Comparison of ENCODE assay signal across 2 fruit fly cellular contexts in the genomic region with DNA sequence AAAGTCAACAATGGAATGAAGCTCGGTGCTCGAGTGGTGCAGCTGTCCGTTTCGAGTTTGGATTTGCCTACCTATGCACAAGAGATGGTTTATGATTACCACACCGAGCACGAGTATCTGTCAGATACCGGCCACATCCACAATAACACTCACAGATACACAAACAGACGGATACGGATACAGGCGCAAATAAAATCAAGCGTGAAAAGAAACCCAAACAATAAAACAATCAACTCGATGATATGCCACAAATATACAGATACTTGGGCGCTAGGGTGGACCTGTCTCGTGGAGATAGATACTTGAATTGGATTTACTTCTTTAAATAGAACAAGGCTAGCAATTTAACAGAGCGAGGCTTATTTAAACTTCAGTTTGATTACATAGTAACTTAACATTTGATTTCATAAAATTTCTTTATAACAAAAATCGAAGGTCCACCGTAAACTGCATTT.
TF ChIP-seq lines count a peak whose summit lies in the region.

No protein-coding gene starts in this region.

TF ChIP-seq in whole organism, embryonic, 481 proteins besides CTCF, POLR2A, EP300 and RAD21 (continued from another document and continues in another):
- TF ChIP-seq Nf-YA (GFP tag; IDR thresholded peaks at IDR 0.05; lab: Robert Waterston, UW), result 0 out of 2 replicates have a peak, but pooled peaks have one; percentile 12
- TF ChIP-seq CG2875 (GFP tag; optimal IDR thresholded peaks at IDR 0.05; lab: Kevin White, UChicago), result no peak
- peak; percentile 27 for TF ChIP-seq lilli (GFP tag; optimal IDR thresholded peaks at IDR 0.05; lab: Kevin White, UChicago)
- TF ChIP-seq chm (GFP tag; IDR thresholded peaks at IDR 0.05; lab: Robert Waterston, UW), result no peak; the same call in 1 of the 2 replicates
- TF ChIP-seq Sox100B (GFP tag; optimal IDR thresholded peaks at IDR 0.05; lab: Kevin White, UChicago), result peak; percentile 46
- peak; percentile 3 for TF ChIP-seq CG9727 (GFP tag; optimal IDR thresholded peaks at IDR 0.05; lab: Kevin White, UChicago)
- no peak for TF ChIP-seq Neu2 (GFP tag; optimal IDR thresholded peaks at IDR 0.05; lab: Kevin White, UChicago; ENCODE audit: borderline replicate concordance)
- TF ChIP-seq abd-A (tag; optimal IDR thresholded peaks at IDR 0.05; lab: Kevin White, UChicago), result no peak
- no peak for TF ChIP-seq CG42726 (GFP tag; IDR thresholded peaks at IDR 0.05; lab: Robert Waterston, UW; ENCODE audit: partially characterized antibody)
- TF ChIP-seq E2f2 (GFP tag; IDR thresholded peaks at IDR 0.05; lab: Robert Waterston, UW), result peak; percentile 38; the same call in 1 of the 2 replicates
- no peak for TF ChIP-seq Mes4 (GFP tag; optimal IDR thresholded peaks at IDR 0.05; lab: Kevin White, UChicago)
- peak; percentile 45; the same call in 1 of the 3 replicates for TF ChIP-seq otp (GFP tag; IDR thresholded peaks at IDR 0.05; lab: Robert Waterston, UW)
- TF ChIP-seq bcd (GFP tag; optimal IDR thresholded peaks at IDR 0.05; lab: Kevin White, UChicago), result no peak
- TF ChIP-seq row (GFP tag; IDR thresholded peaks at IDR 0.05; lab: Robert Waterston, UW), result peak; percentile 46; the same call in 1 of the 3 replicates
- TF ChIP-seq Gug (GFP tag; IDR thresholded peaks at IDR 0.05; lab: Robert Waterston, UW), result no peak
- TF ChIP-seq Spps (tag; optimal IDR thresholded peaks at IDR 0.05; lab: Kevin White, UChicago), result peak; percentile 26
- no peak for TF ChIP-seq sens-2 (GFP tag; IDR thresholded peaks at IDR 0.05; lab: Robert Waterston, UW)
- TF ChIP-seq mirr (GFP tag; optimal IDR thresholded peaks at IDR 0.05; lab: Kevin White, UChicago), result peak; percentile 52
- no peak for TF ChIP-seq CG1647 (GFP tag; optimal IDR thresholded peaks at IDR 0.05; lab: Kevin White, UChicago)
- peak; percentile 65 for TF ChIP-seq Xrp1 (GFP tag; IDR thresholded peaks at IDR 0.05; lab: Robert Waterston, UW)
- TF ChIP-seq D19A (tag; optimal IDR thresholded peaks at IDR 0.05; lab: Kevin White, UChicago), result peak; percentile 56
- peak; percentile 46; the same call in 1 of the 3 replicates for TF ChIP-seq CG17361 (GFP tag; IDR thresholded peaks at IDR 0.05; lab: Robert Waterston, UW)
- TF ChIP-seq ham (GFP tag; IDR thresholded peaks at IDR 0.05; lab: Robert Waterston, UW), result no peak
- peak; percentile 9 for TF ChIP-seq CG10654 (GFP tag; optimal IDR thresholded peaks at IDR 0.05; lab: Kevin White, UChicago)
- no peak for TF ChIP-seq pnt (GFP tag; optimal IDR thresholded peaks at IDR 0.05; lab: Kevin White, UChicago)
- TF ChIP-seq B-H1 (GFP tag; IDR thresholded peaks at IDR 0.05; lab: Robert Waterston, UW), result peak; percentile 42; the same call in 2 of the 3 replicates
- peak; percentile 10 for TF ChIP-seq CG4820 (GFP tag; optimal IDR thresholded peaks at IDR 0.05; lab: Kevin White, UChicago)
- peak; percentile 29 to 41 for TF ChIP-seq chif (GFP tag; optimal IDR thresholded peaks at IDR 0.05; lab: Kevin White, UChicago)
- TF ChIP-seq cwo (GFP tag; optimal IDR thresholded peaks at IDR 0.05; lab: Kevin White, UChicago), result peak; percentile 46
- no peak for TF ChIP-seq CG10431 (GFP tag; optimal IDR thresholded peaks at IDR 0.05; lab: Kevin White, UChicago)
- no peak for TF ChIP-seq CG2889 (GFP tag; IDR thresholded peaks at IDR 0.05; lab: Robert Waterston, UW)
- peak; percentile 30 for TF ChIP-seq CG10979 (tag; optimal IDR thresholded peaks at IDR 0.05; lab: Kevin White, UChicago)
- TF ChIP-seq CG2116 (GFP tag; optimal IDR thresholded peaks at IDR 0.05; lab: Kevin White, UChicago), result no peak
- no peak for TF ChIP-seq Sry-δ (GFP tag; optimal IDR thresholded peaks at IDR 0.05; lab: Kevin White, UChicago)
- peak; percentile 0 for TF ChIP-seq Dek (tag; optimal IDR thresholded peaks at IDR 0.05; lab: Kevin White, UChicago)
- no peak for TF ChIP-seq CG8765 (GFP tag; IDR thresholded peaks at IDR 0.05; lab: Robert Waterston, UW)
- TF ChIP-seq vvl (GFP tag; IDR thresholded peaks at IDR 0.05; lab: Robert Waterston, UW), result peak; percentile 65
- peak; percentile 75 for TF ChIP-seq Sox102F (GFP tag; optimal IDR thresholded peaks at IDR 0.05; lab: Kevin White, UChicago)
- TF ChIP-seq psq (GFP tag; optimal IDR thresholded peaks at IDR 0.05; lab: Kevin White, UChicago), result no peak
- TF ChIP-seq H2.0 (GFP tag; IDR thresholded peaks at IDR 0.05; lab: Robert Waterston, UW), result 0 out of 2 replicates have a peak, but pooled peaks have one; percentile 22
- TF ChIP-seq CG10147 (GFP tag; optimal IDR thresholded peaks at IDR 0.05; lab: Kevin White, UChicago), result peak; percentile 33
- TF ChIP-seq so (GFP tag; IDR thresholded peaks at IDR 0.05; lab: Robert Waterston, UW), result peak; percentile 55; the same call in 1 of the 3 replicates
- peak in 1 of 2 experiments; percentile 82 for TF ChIP-seq Hr51 (GFP tag; optimal IDR thresholded peaks at IDR 0.05; lab: Kevin White, UChicago)
- peak; percentile 57 for TF ChIP-seq CG6254 (GFP tag; optimal IDR thresholded peaks at IDR 0.05; lab: Kevin White, UChicago)
- no peak for TF ChIP-seq dmrt11E (tag; optimal IDR thresholded peaks at IDR 0.05; lab: Kevin White, UChicago)
- TF ChIP-seq danr (GFP tag; IDR thresholded peaks at IDR 0.05; lab: Robert Waterston, UW), result no peak
- TF ChIP-seq Ada2b (GFP tag; IDR thresholded peaks at IDR 0.05; lab: Robert Waterston, UW), result 0 out of 2 replicates have a peak, but pooled peaks have one; percentile 5
- TF ChIP-seq CG11695 (GFP tag; IDR thresholded peaks at IDR 0.05; lab: Robert Waterston, UW), result 0 out of 3 replicates have a peak, but pooled peaks have one; percentile 45
- TF ChIP-seq Med (GFP tag; lab: Kevin White, UChicago), result peak; percentile 77
- 0 out of 3 replicates have a peak, but pooled peaks have one; percentile 13 for TF ChIP-seq Aef1 (GFP tag; IDR thresholded peaks at IDR 0.05; lab: Robert Waterston, UW)
- peak in 1 of 2 experiments; percentile 38 for TF ChIP-seq Eip74EF (GFP tag; optimal IDR thresholded peaks at IDR 0.05; lab: Kevin White, UChicago)
- TF ChIP-seq ERR (GFP tag; optimal IDR thresholded peaks at IDR 0.05; lab: Kevin White, UChicago), result no peak
- TF ChIP-seq inv (GFP tag; IDR thresholded peaks at IDR 0.05; lab: Robert Waterston, UW; ENCODE audit: partially characterized antibody), result no peak
- TF ChIP-seq zf30C (GFP tag; optimal IDR thresholded peaks at IDR 0.05; lab: Kevin White, UChicago), result no peak
- TF ChIP-seq Hsf (GFP tag; optimal IDR thresholded peaks at IDR 0.05; lab: Kevin White, UChicago), result peak; percentile 32
- peak; percentile 44 for TF ChIP-seq CG12744 (GFP tag; optimal IDR thresholded peaks at IDR 0.05; lab: Kevin White, UChicago)
- peak; percentile 20 for TF ChIP-seq CG12659 (GFP tag; optimal IDR thresholded peaks at IDR 0.05; lab: Kevin White, UChicago)
- TF ChIP-seq dysf (GFP tag; IDR thresholded peaks at IDR 0.05; lab: Robert Waterston, UW), result peak; percentile 59; the same call in 1 of the 3 replicates
- TF ChIP-seq exex (tag; optimal IDR thresholded peaks at IDR 0.05; lab: Kevin White, UChicago), result peak; percentile 8
- TF ChIP-seq CG5245 (GFP tag; optimal IDR thresholded peaks at IDR 0.05; lab: Kevin White, UChicago), result no peak
- TF ChIP-seq eve (GFP tag; optimal IDR thresholded peaks at IDR 0.05; lab: Kevin White, UChicago), result peak in 1 of 2 experiments; percentile 13

TF ChIP-seq in whole organism, prepupa, 60 proteins besides CTCF, POLR2A, EP300 and RAD21 (continued from another document):
- TF ChIP-seq CG6808 (GFP tag; optimal IDR thresholded peaks at IDR 0.05; lab: Kevin White, UChicago), result peak; percentile 60
- TF ChIP-seq Eip93F (GFP tag; optimal IDR thresholded peaks at IDR 0.05; lab: Kevin White, UChicago), result peak; percentile 72
- peak; percentile 59 for TF ChIP-seq CG1621 (tag; optimal IDR thresholded peaks at IDR 0.05; lab: Kevin White, UChicago)
- TF ChIP-seq CG31627 (GFP tag; optimal IDR thresholded peaks at IDR 0.05; lab: Kevin White, UChicago), result peak; percentile 81
- TF ChIP-seq achi (GFP tag; optimal IDR thresholded peaks at IDR 0.05; lab: Kevin White, UChicago), result peak; percentile 86
- peak; percentile 75 for TF ChIP-seq Ets96B (tag; optimal IDR thresholded peaks at IDR 0.05; lab: Kevin White, UChicago)
- peak; percentile 79 for TF ChIP-seq OdsH (GFP tag; optimal IDR thresholded peaks at IDR 0.05; lab: Kevin White, UChicago)
- TF ChIP-seq CG6276 (GFP tag; optimal IDR thresholded peaks at IDR 0.05; lab: Kevin White, UChicago), result peak; percentile 81
- peak; percentile 90 for TF ChIP-seq CG15336 (GFP tag; IDR thresholded peaks at IDR 0.05; lab: Robert Waterston, UW)
- TF ChIP-seq CG8632 (GFP tag; optimal IDR thresholded peaks at IDR 0.05; lab: Kevin White, UChicago), result peak; percentile 79
